Fruit fly (Drosophila melanogaster): ENCODE measurements around the gene nmd.

dm6 chr2L:10263343-10263744 is 40.4 kb downstream of the nmd start, which contains the start of gene Rsf1:
- TF ChIP-seq CTCF (GFP tag; optimal IDR thresholded peaks at IDR 0.05) (no peak), ssp (GFP tag; IDR thresholded peaks at IDR 0.05) (peak; percentile 81), CG6791 (GFP tag; IDR thresholded peaks at IDR 0.05; ENCODE audit: partially characterized antibody) (no peak), gt (GFP tag; IDR thresholded peaks at IDR 0.05) (no peak)
